Worm (Caenorhabditis elegans) whole organism, L1 larva: Measurements from ENCODE around the gene osgn-1.

Experiments used
- C16A3.4 ChIP-seq: fragments of 150-350 bp; optimal IDR thresholded peaks from 2 replicates; lab custom pipeline; 2014; ENCODE audit warnings: missing biosample characterization, missing genetic modification characterization
- F16B12.6 ChIP-seq: fragments of 150-350 bp; optimal IDR thresholded peaks from 2 replicates; lab custom pipeline; 2014; ENCODE audit warnings: missing biosample characterization, missing genetic modification characterization
- aha-1 ChIP-seq: fragments of 150-350 bp; optimal IDR thresholded peaks from 2 replicates; lab custom pipeline; 2014; ENCODE audit warnings: missing biosample characterization, missing genetic modification characterization
- aly-2 ChIP-seq: fragments of 150-350 bp; optimal IDR thresholded peaks from 2 replicates; lab custom pipeline; 2014; ENCODE audit warnings: missing biosample characterization, missing genetic modification characterization
- ama-1 ChIP-seq: fragments of 150-350 bp; optimal IDR thresholded peaks from 2 replicates; lab custom pipeline; 2014
- ceh-63 ChIP-seq: fragments of 200-800 bp; sonication (Bioruptor generic); optimal IDR thresholded peaks from 2 replicates; lab custom pipeline; 2018; ENCODE audit warnings: mild to moderate bottlenecking, missing genetic modification characterization, missing compliant biosample characterization
- ceh-82 ChIP-seq, 3 experiments: fragments of 150-350 bp in 1 of 3; sonication (generic microtip) in 2 of 3; optimal IDR thresholded peaks; 2 replicates each; lab custom pipeline; 2014 to 2017; ENCODE audit warnings: missing biosample characterization in 3 of 3, missing genetic modification characterization in 3 of 3
- ceh-88 ChIP-seq: fragments of 200-800 bp; sonication (Bioruptor generic); IDR thresholded peaks from 2 replicates; pipeline ENCODE4 v1.3.6; 2022; ENCODE audit warnings: missing genetic modification characterization, missing compliant biosample characterization
- ceh-90 ChIP-seq: sonication (generic microtip); optimal IDR thresholded peaks from 2 replicates; lab custom pipeline; 2016; ENCODE audit warnings: missing genetic modification characterization, missing compliant biosample characterization
- ces-1 ChIP-seq: fragments of 150-350 bp; optimal IDR thresholded peaks from 2 replicates; lab custom pipeline; 2014; ENCODE audit warnings: missing biosample characterization, missing genetic modification reagents, missing genetic modification characterization
- dpl-1 ChIP-seq, 3 experiments: fragments of 150-350 bp in 2 of 3; sonication (generic microtip) in 1 of 3; optimal IDR thresholded peaks; 2 replicates each; lab custom pipeline; 2014 to 2017; ENCODE audit warnings: missing biosample characterization in 3 of 3, missing genetic modification characterization in 3 of 3, missing genetic modification reagents in 3 of 3
- dsc-1 ChIP-seq: sonication (generic microtip); optimal IDR thresholded peaks from 2 replicates; lab custom pipeline; 2016; ENCODE audit warnings: mild to moderate bottlenecking, missing genetic modification characterization, missing compliant biosample characterization
- efl-3 ChIP-seq: fragments of 200-800 bp; sonication (Bioruptor generic); optimal IDR thresholded peaks from 2 replicates; lab custom pipeline; 2018; ENCODE audit warnings: mild to moderate bottlenecking, missing genetic modification characterization, missing compliant biosample characterization
- egl-27 ChIP-seq, 2 experiments: fragments of 150-350 bp in 1 of 2; sonication (generic microtip); optimal IDR thresholded peaks; 3 replicates each; lab custom pipeline; 2017 to 2018; ENCODE audit warnings: missing biosample characterization in 2 of 2, missing genetic modification characterization in 2 of 2, missing genetic modification reagents in 2 of 2
- elt-2 ChIP-seq: sonication (generic microtip); optimal IDR thresholded peaks from 2 replicates; lab custom pipeline; 2016; ENCODE audit warnings: missing genetic modification characterization, mild to moderate bottlenecking, inconsistent platforms, missing compliant biosample characterization, missing genetic modification reagents
- elt-3 ChIP-seq, 6 experiments: fragments of 150-350 bp in 1 of 6; sonication (generic microtip); optimal IDR thresholded peaks; 2 replicates each; lab custom pipeline; 2017 to 2018; ENCODE audit warnings: missing biosample characterization in 6 of 6, missing genetic modification characterization in 6 of 6, inconsistent platforms in 1 of 6
- fkh-8 ChIP-seq: sonication (generic microtip); optimal IDR thresholded peaks from 2 replicates; lab custom pipeline; 2016; ENCODE audit warnings: mild to moderate bottlenecking, missing genetic modification characterization, missing compliant biosample characterization
- grh-1 ChIP-seq: fragments of 200-800 bp; sonication (Bioruptor generic); IDR thresholded peaks from 2 replicates; pipeline ENCODE4 v1.3.6; 2022; ENCODE audit warnings: missing genetic modification reagents, missing genetic modification characterization, missing compliant biosample characterization
- hlh-4 ChIP-seq: sonication (generic microtip); optimal IDR thresholded peaks from 2 replicates; lab custom pipeline; 2016; ENCODE audit warnings: mild to moderate bottlenecking, missing genetic modification characterization, missing compliant biosample characterization
- irx-1 ChIP-seq: sonication (generic microtip); optimal IDR thresholded peaks from 2 replicates; lab custom pipeline; 2016; ENCODE audit warnings: missing genetic modification characterization, missing compliant biosample characterization
- lin-13 ChIP-seq: fragments of 150-350 bp; optimal IDR thresholded peaks from 2 replicates; lab custom pipeline; 2014; ENCODE audit warnings: missing biosample characterization, missing genetic modification reagents, missing genetic modification characterization
- lin-15B ChIP-seq: fragments of 150-350 bp; sonication (generic microtip); optimal IDR thresholded peaks from 3 replicates; lab custom pipeline; 2014; ENCODE audit warnings: missing biosample characterization, missing genetic modification characterization
- lin-39 ChIP-seq: fragments of 150-350 bp; optimal IDR thresholded peaks from 2 replicates; lab custom pipeline; 2014; ENCODE audit warnings: missing biosample characterization, missing genetic modification reagents, missing genetic modification characterization
- lir-3 ChIP-seq: sonication (generic microtip); optimal IDR thresholded peaks from 2 replicates; lab custom pipeline; 2016; ENCODE audit warnings: mild to moderate bottlenecking, missing genetic modification characterization, moderate library complexity, missing compliant biosample characterization; ENCODE audit not compliant: poor library complexity
- lsy-2 ChIP-seq, 2 experiments: fragments of 150-350 bp; optimal IDR thresholded peaks; 2 replicates each; lab custom pipeline; 2014; ENCODE audit warnings: missing biosample characterization in 2 of 2, missing genetic modification characterization in 2 of 2
- mab-9 ChIP-seq: fragments of 200-800 bp; sonication (Bioruptor generic); IDR thresholded peaks from 2 replicates; pipeline ENCODE4 v1.3.6; 2022; ENCODE audit warnings: missing genetic modification reagents, missing genetic modification characterization, missing compliant biosample characterization
- mdl-1 ChIP-seq, 2 experiments: fragments of 150-350 bp; optimal IDR thresholded peaks; 2 replicates each; lab custom pipeline; 2014 to 2017; ENCODE audit warnings: missing biosample characterization in 2 of 2, missing genetic modification characterization in 2 of 2, inconsistent platforms in 1 of 2
- mef-2 ChIP-seq: fragments of 150-350 bp; optimal IDR thresholded peaks from 2 replicates; lab custom pipeline; 2014; ENCODE audit warnings: missing biosample characterization, missing genetic modification characterization
- nhr-12 ChIP-seq: sonication (generic microtip); optimal IDR thresholded peaks from 2 replicates; lab custom pipeline; 2017; ENCODE audit warnings: missing biosample characterization, missing genetic modification characterization
- nhr-19 ChIP-seq: fragments of 200-800 bp; sonication (Bioruptor generic); conservative IDR thresholded peaks from 2 replicates; pipeline ENCODE4 v1.3.6; 2022; ENCODE audit warnings: missing genetic modification characterization, missing compliant biosample characterization
- nhr-28 ChIP-seq: fragments of 150-350 bp; optimal IDR thresholded peaks from 2 replicates; lab custom pipeline; 2014; ENCODE audit warnings: missing biosample characterization, missing genetic modification characterization
- nhr-47 ChIP-seq: sonication (generic microtip); optimal IDR thresholded peaks from 2 replicates; lab custom pipeline; 2016; ENCODE audit warnings: mild to moderate bottlenecking, missing genetic modification characterization, moderate library complexity, missing compliant biosample characterization
- nhr-76 ChIP-seq: sonication (generic microtip); optimal IDR thresholded peaks from 2 replicates; lab custom pipeline; 2017; ENCODE audit warnings: missing biosample characterization, missing genetic modification characterization
- nhr-84 ChIP-seq: sonication (generic microtip); optimal IDR thresholded peaks from 2 replicates; lab custom pipeline; 2017; ENCODE audit warnings: missing biosample characterization, missing genetic modification characterization
- rnt-1 ChIP-seq: sonication (generic microtip); optimal IDR thresholded peaks from 2 replicates; lab custom pipeline; 2016; ENCODE audit warnings: mild to moderate bottlenecking, missing genetic modification characterization, moderate library complexity, missing compliant biosample characterization
- skn-1 ChIP-seq: fragments of 150-350 bp; optimal IDR thresholded peaks from 2 replicates; lab custom pipeline; 2014; ENCODE audit warnings: missing biosample characterization, missing genetic modification characterization
- sptf-1 ChIP-seq: fragments of 150-350 bp; optimal IDR thresholded peaks from 2 replicates; lab custom pipeline; 2014; ENCODE audit warnings: missing biosample characterization, missing genetic modification characterization
- sup-37 ChIP-seq: fragments of 200-800 bp; sonication (Bioruptor generic); optimal IDR thresholded peaks from 2 replicates; lab custom pipeline; 2018; ENCODE audit warnings: mild to moderate bottlenecking, missing genetic modification characterization, missing compliant biosample characterization
- unc-62 ChIP-seq: fragments of 150-350 bp; optimal IDR thresholded peaks from 2 replicates; lab custom pipeline; 2014; ENCODE audit warnings: missing biosample characterization, missing genetic modification reagents, missing genetic modification characterization
- unc-86 ChIP-seq: sonication (generic microtip); optimal IDR thresholded peaks from 2 replicates; lab custom pipeline; 2016; ENCODE audit warnings: missing genetic modification characterization, missing compliant biosample characterization
- xbp-1 ChIP-seq: sonication (generic microtip); optimal IDR thresholded peaks from 2 replicates; lab custom pipeline; 2016; ENCODE audit warnings: missing genetic modification characterization, missing compliant biosample characterization
- zag-1 ChIP-seq: fragments of 150-350 bp; optimal IDR thresholded peaks from 2 replicates; lab custom pipeline; 2014; ENCODE audit warnings: missing biosample characterization, missing genetic modification characterization
- zip-4 ChIP-seq: fragments of 200-800 bp; sonication (Bioruptor generic); optimal IDR thresholded peaks from 2 replicates; lab custom pipeline; 2018; ENCODE audit warnings: mild to moderate bottlenecking, missing genetic modification characterization, moderate library complexity, missing compliant biosample characterization
- ztf-4 ChIP-seq: fragments of 150-350 bp; optimal IDR thresholded peaks from 2 replicates; lab custom pipeline; 2014; ENCODE audit warnings: missing biosample characterization, missing genetic modification characterization

Gene osgn-1

ce11 chrIV:4215349-4215748 lies 8.2 kb downstream of the osgn-1 start (continued):
- TF ChIP-seq egl-27 (tag; optimal IDR thresholded peaks at IDR 0.05; lab: Kevin White, UChicago) (no peak), sptf-1 (tag; lab: Kevin White, UChicago) (no peak), mef-2 (tag; lab: Kevin White, UChicago) (no peak), rnt-1 (tag; lab: Kevin White, UChicago) (peak; percentile 43), ces-1 (GFP tag; lab: Kevin White, UChicago) (no peak), aly-2 (tag; lab: Kevin White, UChicago) (no peak), xbp-1 (tag; lab: Kevin White, UChicago) (peak; percentile 10), mdl-1 (tag; optimal IDR thresholded peaks at IDR 0.05; lab: Kevin White, UChicago) (peak in 1 of 2 experiments; percentile 81), F16B12.6 (tag; lab: Kevin White, UChicago) (peak; percentile 39), nhr-19 (GFP tag; lab: Robert Waterston, UW) (peak; percentile 34), aha-1 (tag; lab: Kevin White, UChicago) (no peak), grh-1 (GFP tag; lab: Robert Waterston, UW) (no peak), lir-3 (no peak), irx-1 (tag; lab: Kevin White, UChicago) (no peak), unc-62 (GFP tag; lab: Kevin White, UChicago) (no peak), hlh-4 (tag; lab: Kevin White, UChicago) (no peak), nhr-76 (tag; lab: Kevin White, UChicago) (no peak), zag-1 (tag; lab: Kevin White, UChicago) (no peak), dpl-1 (GFP tag; optimal IDR thresholded peaks at IDR 0.05; lab: Kevin White, UChicago) (peak in 2 of 3 experiments; percentile 24 to 45), efl-3 (GFP tag; lab: Kevin White, UChicago) (no peak), sup-37 (no peak), zip-4 (GFP tag; lab: Kevin White, UChicago) (no peak), C16A3.4 (peak; percentile 51), elt-2 (tag; lab: Kevin White, UChicago) (no peak), nhr-12 (tag; lab: Kevin White, UChicago) (no peak), lsy-2 (tag; optimal IDR thresholded peaks at IDR 0.05; lab: Kevin White, UChicago) (peak; percentile 63 to 89), lin-39 (no peak), skn-1 (tag; lab: Kevin White, UChicago) (peak; percentile 100), ama-1 (lab: Kevin White, UChicago) (peak; percentile 63), ceh-63 (no peak), fkh-8 (tag; lab: Kevin White, UChicago) (peak; percentile 73), mab-9 (GFP tag; lab: Robert Waterston, UW) (no peak), ceh-82 (tag; optimal IDR thresholded peaks at IDR 0.05; lab: Kevin White, UChicago) (peak; percentile 21 to 61 (median 39)), ztf-4 (tag; lab: Kevin White, UChicago) (peak; percentile 28), ceh-90 (tag; lab: Kevin White, UChicago) (no peak), unc-86 (tag; lab: Kevin White, UChicago) (no peak), elt-3 (tag; optimal IDR thresholded peaks at IDR 0.05; lab: Kevin White, UChicago) (peak in 3 of 6 experiments; percentile 23 to 72 (median 47)), nhr-47 (tag; lab: Kevin White, UChicago) (peak; percentile 62), lin-15B (tag; lab: Kevin White, UChicago) (no peak), nhr-84 (tag; lab: Kevin White, UChicago) (no peak), lin-13 (peak; percentile 63), dsc-1 (tag; lab: Kevin White, UChicago) (peak; percentile 5), ceh-88 (GFP tag; lab: Robert Waterston, UW) (no peak), nhr-28 (tag; lab: Kevin White, UChicago) (no peak)
